Worm (Caenorhabditis elegans): ENCODE data around the gene ugt-49.

The ugt-49 gene

ce11 chrV:10355773-10356335 lies 16.3 kb upstream of the ugt-49 start, which contains the start of gene sluh-7 (continued):
- TF ChIP-seq dpl-1 (GFP tag; optimal IDR thresholded peaks at IDR 0.05): peak; percentile 66
- no peak for TF ChIP-seq hmg-20 (GFP tag; IDR thresholded peaks at IDR 0.05)
- TF ChIP-seq efl-1 (GFP tag; optimal IDR thresholded peaks at IDR 0.05): peak; percentile 62
- no peak for TF ChIP-seq Y79H2A.3 (GFP tag; conservative IDR thresholded peaks at IDR 0.05)
- no peak for TF ChIP-seq hlh-26 (GFP tag; conservative IDR thresholded peaks at IDR 0.05)
- TF ChIP-seq lin-40 (tag; optimal IDR thresholded peaks at IDR 0.05): peak; percentile 73
- TF ChIP-seq nfyb-1 (GFP tag; IDR thresholded peaks at IDR 0.05): no peak
- TF ChIP-seq ceh-58 (GFP tag; IDR thresholded peaks at IDR 0.05): no peak
- no peak for TF ChIP-seq ztf-26 (tag; optimal IDR thresholded peaks at IDR 0.05)
- peak; percentile 35; the same call in 1 of the 2 replicates for TF ChIP-seq pbrm-1 (GFP tag; IDR thresholded peaks at IDR 0.05)
- no peak for TF ChIP-seq nfya-1 (tag; optimal IDR thresholded peaks at IDR 0.05; ENCODE audit: borderline replicate concordance, insufficient read depth)
- peak; percentile 86 for TF ChIP-seq madf-3 (GFP tag; IDR thresholded peaks at IDR 0.05)
- 0 out of 2 replicates have a peak, but pooled peaks have one; percentile 11 for TF ChIP-seq ceh-91 (GFP tag; IDR thresholded peaks at IDR 0.05)
- no peak for TF ChIP-seq let-526 (GFP tag; IDR thresholded peaks at IDR 0.05)
- TF ChIP-seq ztf-22 (GFP tag; optimal IDR thresholded peaks at IDR 0.05): no peak
- TF ChIP-seq attf-6 (GFP tag; IDR thresholded peaks at IDR 0.05): no peak

ce11 chrV:10357467-10357953 lies 14.6 kb upstream of the ugt-49 start, which contains the start of gene ceeh-2:
ceeh-2 (minus strand) TSS chrV:10357903.
- TF ChIP-seq C17E4.6 (GFP tag; IDR thresholded peaks at IDR 0.05) (no peak), lag-1 (GFP tag; IDR thresholded peaks at IDR 0.05) (no peak), nhr-80 (tag; optimal IDR thresholded peaks at IDR 0.05) (peak; percentile 14)

ce11 chrV:10358238-10358637 lies 13.9 kb upstream of the ugt-49 start, which contains the start of gene ttll-15:
ttll-15 (plus strand) TSS chrV:10358538.
- TF ChIP-seq bed-2 (GFP tag; IDR thresholded peaks at IDR 0.05) (no peak), F23B12.7 (tag; optimal IDR thresholded peaks at IDR 0.05; ENCODE audit: insufficient read depth) (no peak), akir-1 (GFP tag; optimal IDR thresholded peaks at IDR 0.05) (no peak), K11D2.4 (GFP tag; IDR thresholded peaks at IDR 0.05) (no peak), hmg-20 (GFP tag; IDR thresholded peaks at IDR 0.05) (no peak), chd-7 (tag; optimal IDR thresholded peaks at IDR 0.05) (no peak), madf-8 (GFP tag; conservative IDR thresholded peaks at IDR 0.05) (no peak), hlh-12 (tag; optimal IDR thresholded peaks at IDR 0.05) (no peak), hrde-1 (tag; optimal IDR thresholded peaks at IDR 0.05; ENCODE audit: borderline replicate concordance) (no peak), ceh-79 (tag; optimal IDR thresholded peaks at IDR 0.05) (no peak), ztf-28 (GFP tag; IDR thresholded peaks at IDR 0.05) (no peak), C06A6.2 (GFP tag; conservative IDR thresholded peaks at IDR 0.05) (no peak), C17E4.6 (GFP tag; IDR thresholded peaks at IDR 0.05) (no peak)

ce11 chrV:10360186-10360585 lies 11.9 kb upstream of the ugt-49 start:
- no peak for TF ChIP-seq ceh-40 (GFP tag; IDR thresholded peaks at IDR 0.05)
- TF ChIP-seq lir-1 (GFP tag; conservative IDR thresholded peaks at IDR 0.05): no peak
- TF ChIP-seq ztf-6 (GFP tag; IDR thresholded peaks at IDR 0.05): no peak
- TF ChIP-seq chd-7 (tag; optimal IDR thresholded peaks at IDR 0.05): no peak
- no peak for TF ChIP-seq nhr-179 (tag; optimal IDR thresholded peaks at IDR 0.05)
- no peak for TF ChIP-seq nfya-2 (GFP tag; IDR thresholded peaks at IDR 0.05)
- no peak for TF ChIP-seq madf-8 (GFP tag; conservative IDR thresholded peaks at IDR 0.05)
- TF ChIP-seq B0035.1 (tag; optimal IDR thresholded peaks at IDR 0.05): no peak
- no peak for TF ChIP-seq ztf-26 (tag; optimal IDR thresholded peaks at IDR 0.05)
- TF ChIP-seq lin-40 (tag; optimal IDR thresholded peaks at IDR 0.05): no peak
- no peak for TF ChIP-seq F57A8.1 (GFP tag; optimal IDR thresholded peaks at IDR 0.05)
- no peak for TF ChIP-seq egl-44 (GFP tag; IDR thresholded peaks at IDR 0.05)
- TF ChIP-seq rcor-1 (GFP tag; IDR thresholded peaks at IDR 0.05): no peak
- no peak for TF ChIP-seq ztf-25 (GFP tag; IDR thresholded peaks at IDR 0.05)
- no peak for TF ChIP-seq aptf-2 (GFP tag; conservative IDR thresholded peaks at IDR 0.05)
- TF ChIP-seq ceh-100 (GFP tag; IDR thresholded peaks at IDR 0.05): no peak

All from whole organism, young adult.